Worm (Caenorhabditis elegans) whole organism, young adult: ENCODE data around the gene sulp-3.
A peak's percentile ranks its signal among the peaks of the same experiment; 100 is the strongest.

Experiments
- D2030.7 ChIP-seq: fragments of 200-800 bp; sonication (Bioruptor generic); IDR thresholded peaks from 2 replicates; pipeline ENCODE4 v1.3.6; 2022; ENCODE audit warnings: missing genetic modification reagents, missing genetic modification characterization, missing compliant biosample characterization
- T26A5.8 ChIP-seq: sonication (generic microtip); optimal IDR thresholded peaks from 2 replicates; lab custom pipeline; 2016; ENCODE audit warnings: missing genetic modification characterization, missing compliant biosample characterization
- efl-1 ChIP-seq: fragments of 150-350 bp; optimal IDR thresholded peaks from 2 replicates; lab custom pipeline; 2014; ENCODE audit warnings: missing biosample characterization, missing genetic modification reagents, missing genetic modification characterization
- ekl-4 ChIP-seq: fragments of 200-800 bp; sonication (Bioruptor generic); IDR thresholded peaks from 2 replicates; pipeline ENCODE4 v1.3.6; 2022; ENCODE audit warnings: missing genetic modification reagents, missing genetic modification characterization, missing compliant biosample characterization
- ets-4 ChIP-seq: fragments of 200-800 bp; sonication (Bioruptor generic); optimal IDR thresholded peaks from 2 replicates; lab custom pipeline; 2018; ENCODE audit warnings: mild to moderate bottlenecking, missing genetic modification characterization, missing compliant biosample characterization
- hlh-26 ChIP-seq: fragments of 200-800 bp; sonication (Bioruptor generic); conservative IDR thresholded peaks from 2 replicates; pipeline ENCODE4 v1.3.6; 2022; ENCODE audit warnings: missing genetic modification reagents, missing genetic modification characterization, missing compliant biosample characterization
- let-607 ChIP-seq, 2 experiments: fragments of 200-800 bp in 1 of 2; sonication (Bioruptor generic) in 1 of 2; sonication (generic microtip) in 1 of 2; optimal IDR thresholded peaks; 2 replicates each; lab custom pipeline; 2016 to 2018; ENCODE audit warnings: mild to moderate bottlenecking in 2 of 2, missing compliant biosample characterization in 2 of 2, missing genetic modification characterization in 2 of 2, moderate library complexity in 2 of 2, missing genotype in 1 of 2
- mxl-1 ChIP-seq: sonication (generic microtip); optimal IDR thresholded peaks from 2 replicates; lab custom pipeline; 2016; ENCODE audit warnings: missing genetic modification characterization, missing compliant biosample characterization
- nfya-2 ChIP-seq: fragments of 200-800 bp; sonication (Bioruptor generic); IDR thresholded peaks from 2 replicates; pipeline ENCODE4 v1.3.6; 2022; ENCODE audit warnings: missing genetic modification reagents, missing genetic modification characterization, missing compliant biosample characterization
- nhr-80 ChIP-seq: sonication (generic microtip); optimal IDR thresholded peaks from 2 replicates; lab custom pipeline; 2016; ENCODE audit warnings: missing genetic modification characterization, missing compliant biosample characterization
- nhr-90 ChIP-seq: sonication (generic microtip); optimal IDR thresholded peaks from 2 replicates; lab custom pipeline; 2016; ENCODE audit warnings: missing genotype, mild to moderate bottlenecking, missing genetic modification characterization, missing compliant biosample characterization
- snpc-4 ChIP-seq, 5 experiments: fragments of 150-350 bp in 1 of 5; sonication (generic microtip) in 4 of 5; optimal IDR thresholded peaks; 2 replicates each; lab custom pipeline; 2014 to 2018; ENCODE audit warnings: missing genetic modification characterization in 5 of 5, missing biosample characterization in 3 of 5, antibody characterized with exemption in 2 of 5, mild to moderate bottlenecking in 2 of 5, missing compliant biosample characterization in 2 of 5, missing genotype in 2 of 5, moderate library complexity in 2 of 5, missing genetic modification reagents in 1 of 5
- ztf-22 ChIP-seq: fragments of 200-800 bp; sonication (Bioruptor generic); optimal IDR thresholded peaks from 2 replicates; lab custom pipeline; 2018; ENCODE audit warnings: mild to moderate bottlenecking, missing genetic modification characterization, moderate library complexity, missing compliant biosample characterization

Gene sulp-3

DNA sequence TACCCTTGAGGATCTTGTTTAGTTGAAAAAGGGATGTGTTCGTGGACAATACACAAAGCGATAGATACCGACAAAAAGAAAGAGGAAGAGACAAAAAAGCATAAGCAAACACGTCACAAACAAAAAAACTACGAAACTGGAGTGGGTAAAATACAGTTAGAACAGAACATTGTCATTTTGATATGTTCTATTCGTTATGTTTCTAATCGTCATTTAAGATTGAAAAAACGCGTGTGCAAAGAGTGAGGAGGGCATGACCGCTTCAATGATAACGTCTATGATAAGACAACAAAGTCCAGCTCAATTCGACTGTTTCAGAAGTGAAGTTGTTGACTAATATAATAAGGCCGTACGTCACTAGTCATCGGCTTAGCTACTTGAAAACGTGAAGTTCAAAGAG is 52.8 kb downstream of the sulp-3 start:
- TF ChIP-seq T26A5.8 (tag; lab: Kevin White, UChicago) (no peak), ekl-4 (GFP tag; lab: Robert Waterston, UW) (no peak), snpc-4 (GFP tag; optimal IDR thresholded peaks at IDR 0.05; lab: Kevin White, UChicago) (no peak), snpc-4 (tag; optimal IDR thresholded peaks at IDR 0.05; lab: Kevin White, UChicago) (no peak), hlh-26 (GFP tag; lab: Robert Waterston, UW) (no peak), nhr-90 (tag; lab: Kevin White, UChicago) (peak; percentile 9), nfya-2 (GFP tag; lab: Robert Waterston, UW) (no peak), ets-4 (GFP tag; lab: Kevin White, UChicago) (no peak), let-607 (tag; optimal IDR thresholded peaks at IDR 0.05; lab: Kevin White, UChicago) (no peak), nhr-80 (tag; lab: Kevin White, UChicago) (peak; percentile 94)
- TF ChIP-seq, all 124 proteins: peak for 2

DNA sequence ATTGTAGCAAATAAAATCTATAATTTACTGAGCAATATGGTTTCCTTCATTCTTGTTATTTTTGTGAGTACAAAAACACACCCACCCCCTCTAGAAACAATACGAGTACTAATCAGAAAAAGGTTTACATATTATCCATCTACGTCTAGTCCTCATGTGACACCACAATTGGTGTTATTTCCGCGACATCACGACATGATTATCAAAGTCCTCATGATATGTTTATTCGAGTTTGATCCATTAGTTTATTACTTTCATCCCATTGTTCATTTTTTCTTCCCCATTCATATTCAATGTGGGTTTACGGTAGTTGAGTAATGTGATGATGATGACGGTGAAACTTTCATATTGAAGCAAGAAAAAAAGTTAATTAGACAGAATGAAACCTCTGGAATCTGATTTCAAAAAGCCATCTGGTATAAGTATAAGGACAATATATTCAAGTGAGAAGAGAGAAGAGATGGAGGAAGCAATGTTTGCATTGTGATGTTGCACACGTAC is 53.8 kb downstream of the sulp-3 start:
- TF ChIP-seq D2030.7, result no peak
- TF ChIP-seq ztf-22, result no peak
- TF ChIP-seq mxl-1 (tag; lab: Kevin White, UChicago), result no peak
- TF ChIP-seq hlh-26 (GFP tag; lab: Robert Waterston, UW), result no peak
- TF ChIP-seq efl-1 (GFP tag; lab: Kevin White, UChicago), result no peak
- TF ChIP-seq nhr-90 (tag; lab: Kevin White, UChicago), result no peak
- TF ChIP-seq, all 124 proteins: peak for 0
